Fruit fly (Drosophila melanogaster): ENCODE measurements around the gene CG34174.

CG34174 gene

DNA sequence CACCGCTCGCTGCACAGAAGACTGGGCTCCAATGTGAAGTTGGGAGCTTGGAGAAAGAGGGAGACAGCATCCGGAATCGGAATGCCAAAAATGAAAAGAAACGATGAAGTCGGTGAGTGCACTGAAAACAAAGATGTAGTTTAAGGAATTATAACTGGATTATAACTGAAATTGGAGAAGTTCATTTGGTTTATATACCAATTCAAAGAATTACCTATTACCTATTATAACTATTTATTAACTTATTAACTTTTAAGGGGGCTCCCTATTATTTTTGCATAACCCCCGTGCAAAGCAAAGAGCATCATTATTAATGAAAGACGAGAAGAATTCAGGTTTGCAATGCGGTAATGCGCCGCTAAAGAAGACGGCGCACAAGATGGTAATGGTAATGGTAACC, 29.4 kb upstream of the CG34174 start (continued):
- TF ChIP-seq CG3032 (tag; optimal IDR thresholded peaks at IDR 0.05) (peak; percentile 22), Met (GFP tag; optimal IDR thresholded peaks at IDR 0.05) (peak; percentile 50), Sox102F (GFP tag; optimal IDR thresholded peaks at IDR 0.05) (peak; percentile 51), Blimp-1 (GFP tag; optimal IDR thresholded peaks at IDR 0.05) (no peak), Hr38 (GFP tag; optimal IDR thresholded peaks at IDR 0.05) (no peak), CG9139 (GFP tag; optimal IDR thresholded peaks at IDR 0.05) (no peak), CG11294 (GFP tag; IDR thresholded peaks at IDR 0.05) (no peak), CG32006 (GFP tag; optimal IDR thresholded peaks at IDR 0.05) (peak; percentile 62), OdsH (GFP tag; optimal IDR thresholded peaks at IDR 0.05) (peak; percentile 61), CG8632 (GFP tag; optimal IDR thresholded peaks at IDR 0.05) (peak; percentile 26), pdm3 (GFP tag; optimal IDR thresholded peaks at IDR 0.05) (peak; percentile 43), dac (GFP tag; optimal IDR thresholded peaks at IDR 0.05) (no peak), dsx (GFP tag; optimal IDR thresholded peaks at IDR 0.05; ENCODE audit: poor library complexity, severe bottlenecking) (no peak), Smox (GFP tag; optimal IDR thresholded peaks at IDR 0.05) (peak; percentile 44)

DNA sequence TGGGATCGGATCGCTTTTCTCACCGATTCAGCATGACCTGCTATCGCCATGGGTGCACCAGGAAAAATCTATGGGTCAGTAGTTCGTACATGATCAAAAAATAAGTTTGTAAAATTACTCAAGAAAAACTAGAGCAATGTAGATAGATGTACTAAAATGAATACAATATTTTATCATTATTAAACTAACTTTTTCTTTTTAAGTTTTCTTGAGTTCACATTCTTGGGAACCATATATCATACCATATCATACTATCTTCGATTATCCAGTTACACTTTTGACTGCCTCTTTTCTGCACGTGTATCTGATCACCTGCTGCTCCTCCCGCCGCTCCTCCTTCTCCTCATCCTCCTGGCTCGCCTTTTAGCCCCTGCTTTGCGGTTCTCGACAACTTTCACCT, 28.7 kb upstream of the CG34174 start:
- TF ChIP-seq fkh (GFP tag; optimal IDR thresholded peaks at IDR 0.05) (no peak), Eip93F (GFP tag; optimal IDR thresholded peaks at IDR 0.05) (no peak), CG8632 (GFP tag; optimal IDR thresholded peaks at IDR 0.05) (peak; percentile 42), CG9139 (GFP tag; optimal IDR thresholded peaks at IDR 0.05) (no peak), pdm3 (GFP tag; optimal IDR thresholded peaks at IDR 0.05) (peak; percentile 48), ss (GFP tag; optimal IDR thresholded peaks at IDR 0.05) (no peak), Eip78C (GFP tag) (peak; percentile 87), eg (GFP tag; IDR thresholded peaks at IDR 0.05) (peak; percentile 7; the same call in 1 of the 3 replicates), CG8119 (GFP tag; IDR thresholded peaks at IDR 0.05) (peak; percentile 69), Met (GFP tag; optimal IDR thresholded peaks at IDR 0.05) (peak; percentile 48), Eip75B (GFP tag; optimal IDR thresholded peaks at IDR 0.05) (peak; percentile 39), esn (GFP tag; optimal IDR thresholded peaks at IDR 0.05) (peak; percentile 53), CG34406 (GFP tag; optimal IDR thresholded peaks at IDR 0.05) (peak; percentile 53), fd59A (GFP tag; optimal IDR thresholded peaks at IDR 0.05) (no peak), CG11902 (GFP tag; optimal IDR thresholded peaks at IDR 0.05) (peak; percentile 33), CG15336 (GFP tag; IDR thresholded peaks at IDR 0.05) (peak; percentile 45; the same call in 1 of the 2 replicates), Blimp-1 (GFP tag; optimal IDR thresholded peaks at IDR 0.05) (no peak), Smox (GFP tag; optimal IDR thresholded peaks at IDR 0.05) (peak; percentile 49), CG11294 (GFP tag; IDR thresholded peaks at IDR 0.05) (0 out of 2 replicates have a peak, but pooled peaks have one; percentile 27), net (GFP tag; optimal IDR thresholded peaks at IDR 0.05) (no peak), dac (GFP tag; optimal IDR thresholded peaks at IDR 0.05) (peak; percentile 47), CG3032 (tag; optimal IDR thresholded peaks at IDR 0.05) (no peak), CG6854 (GFP tag; optimal IDR thresholded peaks at IDR 0.05) (no peak), acj6 (GFP tag; optimal IDR thresholded peaks at IDR 0.05) (peak; percentile 29), CG10631 (GFP tag; optimal IDR thresholded peaks at IDR 0.05) (peak; percentile 47), CG11762 (GFP tag; optimal IDR thresholded peaks at IDR 0.05; ENCODE audit: insufficient read depth) (peak; percentile 2), salr (GFP tag; optimal IDR thresholded peaks at IDR 0.05) (no peak), Gug (GFP tag; IDR thresholded peaks at IDR 0.05) (0 out of 2 replicates have a peak, but pooled peaks have one; percentile 12), vri (GFP tag; optimal IDR thresholded peaks at IDR 0.05) (no peak), cyc (GFP tag; optimal IDR thresholded peaks at IDR 0.05) (no peak), spab (GFP tag; optimal IDR thresholded peaks at IDR 0.05) (no peak), Ets21C (GFP tag; optimal IDR thresholded peaks at IDR 0.05) (peak; percentile 6), Ets96B (tag; optimal IDR thresholded peaks at IDR 0.05) (no peak), CG16779 (tag; optimal IDR thresholded peaks at IDR 0.05) (no peak), CG1621 (tag; optimal IDR thresholded peaks at IDR 0.05) (no peak), CG8319 (GFP tag; optimal IDR thresholded peaks at IDR 0.05) (peak; percentile 8), svp (GFP tag) (peak; percentile 62), CG31627 (GFP tag; optimal IDR thresholded peaks at IDR 0.05) (peak; percentile 14), achi (GFP tag; optimal IDR thresholded peaks at IDR 0.05) (peak; percentile 57), CG4318 (GFP tag; optimal IDR thresholded peaks at IDR 0.05) (peak; percentile 67), Hr38 (GFP tag; optimal IDR thresholded peaks at IDR 0.05) (no peak), CG10669 (GFP tag; optimal IDR thresholded peaks at IDR 0.05) (no peak), CG6808 (GFP tag; optimal IDR thresholded peaks at IDR 0.05) (no peak), Sox14 (GFP tag; optimal IDR thresholded peaks at IDR 0.05) (peak; percentile 42)

All from whole organism, prepupa.